Fruit fly (Drosophila melanogaster): ENCODE measurements around the gene Tfb5.
A peak's percentile ranks its signal among the peaks of the same experiment; 100 is the strongest.

dm6 chr2L:5009306-5010030, 1.2 kb downstream of the Tfb5 start, which contains the start of gene Rtnl1:
- TF ChIP-seq CG8159 (tag; optimal IDR thresholded peaks at IDR 0.05) (no peak), CG4496 (GFP tag; IDR thresholded peaks at IDR 0.05) (peak; percentile 34; the same call in 1 of the 3 replicates), Pif1A (GFP tag; optimal IDR thresholded peaks at IDR 0.05) (no peak), Ets98B (GFP tag; IDR thresholded peaks at IDR 0.05) (no peak), EcR (GFP tag; optimal IDR thresholded peaks at IDR 0.05) (peak; percentile 44)

Measured in whole organism, pupa.